Worm (Caenorhabditis elegans): ENCODE results near the gene unc-5.

DNA sequence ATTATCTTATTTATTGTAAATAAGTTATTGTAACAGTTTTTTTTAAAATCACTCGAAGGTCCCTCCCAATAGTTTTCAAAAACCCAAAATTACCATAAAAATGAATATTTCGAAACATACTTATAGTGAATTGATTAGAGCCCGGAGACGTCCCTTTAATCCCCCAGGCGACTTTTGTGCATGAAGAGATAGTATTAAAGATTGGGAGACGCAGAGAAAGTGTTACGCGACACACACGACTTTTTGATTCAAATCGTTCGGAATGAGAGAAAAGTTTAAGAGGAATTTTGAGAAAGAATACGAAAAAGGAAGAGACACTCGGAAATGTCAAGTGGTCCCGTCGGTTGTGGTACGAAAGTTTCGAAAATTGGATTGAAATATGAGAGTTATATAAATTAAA lies 35.0 kb downstream of the unc-5 start:
- TF ChIP-seq ama-1 (optimal IDR thresholded peaks at IDR 0.05) (no peak), B0310.2 (tag; optimal IDR thresholded peaks at IDR 0.05) (no peak), flt-1 (GFP tag; IDR thresholded peaks at IDR 0.05) (no peak), sea-1 (GFP tag; conservative IDR thresholded peaks at IDR 0.05) (no peak), ceh-36 (tag; optimal IDR thresholded peaks at IDR 0.05) (no peak), aly-1 (tag; optimal IDR thresholded peaks at IDR 0.05) (no peak)
